Worm (Caenorhabditis elegans): ENCODE data around the gene nspb-10.

The nspb-10 gene

ce11 chrII:14576429-14576828, 11.6 kb downstream of the nspb-10 start, which contains the start of gene C01G12.13:
Gene C01G12.13 (plus strand): TSS chrII:14576729.
- TF ChIP-seq mab-9 (GFP tag; IDR thresholded peaks at IDR 0.05) (no peak), tbx-2 (tag; optimal IDR thresholded peaks at IDR 0.05) (no peak), alr-1 (tag; optimal IDR thresholded peaks at IDR 0.05; ENCODE audit: borderline replicate concordance) (no peak), lsy-2 (tag; optimal IDR thresholded peaks at IDR 0.05) (no peak), aly-2 (tag; optimal IDR thresholded peaks at IDR 0.05) (no peak), nhr-76 (tag; optimal IDR thresholded peaks at IDR 0.05) (no peak)

ce11 chrII:14574790-14575189, 13.3 kb downstream of the nspb-10 start:
- TF ChIP-seq mef-2 (tag; optimal IDR thresholded peaks at IDR 0.05), result no peak
- TF ChIP-seq efl-1 (optimal IDR thresholded peaks at IDR 0.05), result no peak
- TF ChIP-seq efl-1 (GFP tag; optimal IDR thresholded peaks at IDR 0.05 in 1 of 2), result no peak
- no peak for TF ChIP-seq snu-23 (GFP tag; optimal IDR thresholded peaks at IDR 0.05)
- no peak for TF ChIP-seq unc-98 (GFP tag; IDR thresholded peaks at IDR 0.05)
- no peak for TF ChIP-seq zag-1 (tag; optimal IDR thresholded peaks at IDR 0.05)
- no peak for TF ChIP-seq nhr-11 (tag; optimal IDR thresholded peaks at IDR 0.05)
- TF ChIP-seq snpc-4 (tag; optimal IDR thresholded peaks at IDR 0.05), result no peak
- TF ChIP-seq jun-1 (tag; optimal IDR thresholded peaks at IDR 0.05), result no peak
- no peak for TF ChIP-seq tbx-2 (tag; optimal IDR thresholded peaks at IDR 0.05)
- TF ChIP-seq ces-1 (GFP tag; optimal IDR thresholded peaks at IDR 0.05), result no peak
- no peak for TF ChIP-seq C34B4.2 (tag; optimal IDR thresholded peaks at IDR 0.05)
- no peak for TF ChIP-seq ceh-63 (GFP tag; optimal IDR thresholded peaks at IDR 0.05)
- TF ChIP-seq fkh-10 (GFP tag; optimal IDR thresholded peaks at IDR 0.05), result no peak
- TF ChIP-seq nhr-76 (tag; optimal IDR thresholded peaks at IDR 0.05), result no peak
- TF ChIP-seq fos-1 (tag; optimal IDR thresholded peaks at IDR 0.05), result no peak
- no peak for TF ChIP-seq unc-130 (tag; optimal IDR thresholded peaks at IDR 0.05)
- TF ChIP-seq lin-35 (GFP tag; optimal IDR thresholded peaks at IDR 0.05), result no peak
- TF ChIP-seq ceh-8 (GFP tag; optimal IDR thresholded peaks at IDR 0.05), result no peak
- TF ChIP-seq sox-4 (tag; optimal IDR thresholded peaks at IDR 0.05), result no peak
- TF ChIP-seq ets-5 (GFP tag; IDR thresholded peaks at IDR 0.05), result no peak

DNA sequence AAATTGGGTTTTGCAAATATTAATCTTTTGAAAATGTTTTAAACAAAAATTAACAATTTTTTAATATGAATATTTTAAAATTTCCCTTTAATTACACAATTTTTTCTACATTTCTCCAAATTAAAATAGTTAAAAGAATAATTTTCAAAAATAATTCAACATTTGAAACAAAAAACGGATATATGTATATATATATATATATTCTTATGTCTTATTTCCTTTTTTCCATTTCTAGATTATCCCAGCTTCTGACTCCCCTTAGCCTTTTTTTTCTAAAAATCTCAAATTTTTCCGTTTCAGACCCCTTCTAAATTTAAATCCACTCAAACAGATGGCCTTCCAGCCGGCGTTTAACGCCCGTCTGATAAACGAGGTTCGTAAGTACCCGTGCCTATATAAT, 14.7 kb downstream of the nspb-10 start, which contains the start of gene madf-5:
madf-5 (plus strand) TSS at position 301 of the 400 bp plus-strand sequence.
- no peak for TF ChIP-seq vab-15 (tag; optimal IDR thresholded peaks at IDR 0.05)

- TF ChIP-seq nhr-47 (tag; optimal IDR thresholded peaks at IDR 0.05) (no peak), efl-1 (optimal IDR thresholded peaks at IDR 0.05) (no peak), efl-1 (GFP tag; optimal IDR thresholded peaks at IDR 0.05 in 1 of 2) (peak in 1 of 2 experiments; percentile 91), nhr-77 (tag; optimal IDR thresholded peaks at IDR 0.05) (peak; percentile 71), lsy-2 (tag; optimal IDR thresholded peaks at IDR 0.05) (peak in 1 of 2 experiments; percentile 4), pax-3 (tag; optimal IDR thresholded peaks at IDR 0.05) (no peak)
Measured at ce11 chrII:14570541-14571160, 17.4 kb downstream of the nspb-10 start.

DNA sequence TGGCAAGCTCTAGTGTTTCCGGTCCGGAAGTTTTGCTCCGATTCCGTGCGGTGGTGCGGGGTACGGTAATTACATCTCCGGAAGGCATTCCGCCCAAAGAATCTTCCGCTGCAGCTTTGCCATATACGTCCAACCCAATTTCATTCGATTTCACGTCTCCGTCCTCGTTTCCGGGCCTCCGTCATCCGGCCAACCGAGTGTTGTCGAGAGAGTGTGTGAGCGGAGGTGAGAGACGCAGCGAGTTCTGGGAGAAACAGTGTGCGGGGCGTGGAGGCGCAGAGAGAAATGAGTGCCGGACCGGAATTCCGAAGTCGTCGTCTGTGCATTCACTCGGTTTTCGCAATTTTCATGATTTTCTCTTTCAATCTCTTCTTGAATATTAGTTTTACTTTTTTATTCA, 18.7 kb downstream of the nspb-10 start:
- TF ChIP-seq lin-14 (GFP tag; optimal IDR thresholded peaks at IDR 0.05) (peak; percentile 83), mab-9 (GFP tag; IDR thresholded peaks at IDR 0.05) (no peak), fkh-10 (GFP tag; optimal IDR thresholded peaks at IDR 0.05) (peak; percentile 68), pqm-1 (tag; optimal IDR thresholded peaks at IDR 0.05) (no peak), nhr-71 (tag; optimal IDR thresholded peaks at IDR 0.05) (peak; percentile 48), irx-1 (tag; optimal IDR thresholded peaks at IDR 0.05) (peak; percentile 53), nhr-85 (tag) (peak; percentile 48), mef-2 (tag; optimal IDR thresholded peaks at IDR 0.05) (no peak), elt-2 (tag; optimal IDR thresholded peaks at IDR 0.05) (no peak), nhr-11 (tag; optimal IDR thresholded peaks at IDR 0.05) (no peak), nhr-28 (tag; optimal IDR thresholded peaks at IDR 0.05) (no peak), tbx-2 (tag; optimal IDR thresholded peaks at IDR 0.05) (peak; percentile 50), lin-13 (GFP tag; optimal IDR thresholded peaks at IDR 0.05) (no peak), fkh-4 (tag; optimal IDR thresholded peaks at IDR 0.05; ENCODE audit: borderline replicate concordance) (no peak), skn-1 (tag; optimal IDR thresholded peaks at IDR 0.05) (peak; percentile 3), sptf-1 (tag; optimal IDR thresholded peaks at IDR 0.05) (no peak), lin-39 (tag; optimal IDR thresholded peaks at IDR 0.05) (no peak), rnt-1 (tag; optimal IDR thresholded peaks at IDR 0.05) (no peak), nhr-76 (tag; optimal IDR thresholded peaks at IDR 0.05) (no peak), tlp-1 (tag; optimal IDR thresholded peaks at IDR 0.05) (no peak), alr-1 (tag; optimal IDR thresholded peaks at IDR 0.05; ENCODE audit: borderline replicate concordance) (no peak), ceh-8 (GFP tag; optimal IDR thresholded peaks at IDR 0.05) (no peak), efl-1 (optimal IDR thresholded peaks at IDR 0.05) (peak; percentile 32 to 70), efl-1 (GFP tag; optimal IDR thresholded peaks at IDR 0.05 in 1 of 2) (peak; percentile 9 to 66), C34B4.2 (tag; optimal IDR thresholded peaks at IDR 0.05) (no peak), hlh-17 (GFP tag; optimal IDR thresholded peaks at IDR 0.05; ENCODE audit: borderline replicate concordance) (no peak), lsy-2 (tag; optimal IDR thresholded peaks at IDR 0.05) (peak; percentile 11 to 33)

Measured in whole organism, L1 larva.